Worm (Caenorhabditis elegans) whole organism, L2 larva: Measurements from ENCODE around the gene B0361.9.
A peak's percentile ranks its signal among the peaks of the same experiment; 100 is the strongest.

ENCODE experiments used
- C34F6.9 ChIP-seq: fragments of 150-350 bp; optimal IDR thresholded peaks from 2 replicates; lab custom pipeline; 2014; ENCODE audit warnings: missing biosample characterization, missing genetic modification characterization
- Y55F3AM.14 ChIP-seq: fragments of 200-800 bp; sonication (Bioruptor generic); optimal IDR thresholded peaks from 2 replicates; lab custom pipeline; 2018; ENCODE audit warnings: mild to moderate bottlenecking, missing genetic modification characterization, missing compliant biosample characterization
- ZK546.5 ChIP-seq: sonication (generic microtip); optimal IDR thresholded peaks from 2 replicates; lab custom pipeline; 2017; ENCODE audit warnings: missing biosample characterization, missing genetic modification characterization
- alr-1 ChIP-seq: fragments of 150-350 bp; optimal IDR thresholded peaks from 2 replicates; lab custom pipeline; 2014; ENCODE audit warnings: missing biosample characterization, missing genetic modification characterization
- ama-1 ChIP-seq: fragments of 150-350 bp; optimal IDR thresholded peaks from 2 replicates; lab custom pipeline; 2018; ENCODE audit warnings: inconsistent platforms
- ceh-16 ChIP-seq: fragments of 150-350 bp; optimal IDR thresholded peaks from 2 replicates; lab custom pipeline; 2014; ENCODE audit warnings: missing biosample characterization, missing genetic modification characterization
- ceh-82 ChIP-seq: fragments of 150-350 bp; optimal IDR thresholded peaks from 2 replicates; lab custom pipeline; 2014; ENCODE audit warnings: missing biosample characterization, missing genetic modification characterization
- egl-27 ChIP-seq: sonication (generic microtip); optimal IDR thresholded peaks from 3 replicates; lab custom pipeline; 2017; ENCODE audit warnings: missing biosample characterization, missing genetic modification reagents, missing genetic modification characterization
- elt-1 ChIP-seq: fragments of 150-350 bp; optimal IDR thresholded peaks from 2 replicates; lab custom pipeline; 2014; ENCODE audit warnings: missing biosample characterization, missing genetic modification characterization
- elt-3 ChIP-seq: sonication (generic microtip); optimal IDR thresholded peaks from 2 replicates; lab custom pipeline; 2017; ENCODE audit warnings: missing biosample characterization, missing genetic modification characterization
- gmeb-1 ChIP-seq: fragments of 150-350 bp; optimal IDR thresholded peaks from 2 replicates; lab custom pipeline; 2014; ENCODE audit warnings: missing biosample characterization, missing genetic modification characterization
- lin-11 ChIP-seq: fragments of 150-350 bp; sonication (generic microtip); optimal IDR thresholded peaks from 2 replicates; lab custom pipeline; 2014; ENCODE audit warnings: missing biosample characterization, missing genetic modification characterization, inconsistent platforms, mixed read lengths
- lsy-2 ChIP-seq, 2 experiments: fragments of 150-350 bp in 1 of 2; sonication (generic microtip) in 1 of 2; optimal IDR thresholded peaks; 2 replicates each; lab custom pipeline; 2014 to 2017; ENCODE audit warnings: missing biosample characterization in 2 of 2, missing genetic modification characterization in 2 of 2
- mbf-1 ChIP-seq: sonication (generic microtip); optimal IDR thresholded peaks from 2 replicates; lab custom pipeline; 2017; ENCODE audit warnings: missing biosample characterization, missing genetic modification characterization
- nhr-10 ChIP-seq: sonication (generic microtip); optimal IDR thresholded peaks from 2 replicates; lab custom pipeline; 2017; ENCODE audit warnings: missing biosample characterization, missing genetic modification characterization
- nhr-12 ChIP-seq: fragments of 150-350 bp; optimal IDR thresholded peaks from 2 replicates; lab custom pipeline; 2014; ENCODE audit warnings: missing biosample characterization, missing genetic modification characterization
- nhr-21 ChIP-seq: fragments of 150-350 bp; optimal IDR thresholded peaks from 2 replicates; lab custom pipeline; 2014; ENCODE audit warnings: missing biosample characterization, missing genetic modification characterization
- nhr-23 ChIP-seq: fragments of 150-350 bp; optimal IDR thresholded peaks from 2 replicates; lab custom pipeline; 2014; ENCODE audit warnings: missing biosample characterization, missing genetic modification reagents, missing genetic modification characterization
- nhr-237 ChIP-seq: fragments of 150-350 bp; optimal IDR thresholded peaks from 2 replicates; lab custom pipeline; 2014; ENCODE audit warnings: missing biosample characterization, missing genetic modification characterization
- nhr-25 ChIP-seq: fragments of 150-350 bp; sonication (generic microtip); optimal IDR thresholded peaks from 3 replicates; lab custom pipeline; 2014; ENCODE audit warnings: missing biosample characterization, missing genetic modification characterization
- nhr-77 ChIP-seq: fragments of 150-350 bp; optimal IDR thresholded peaks from 2 replicates; lab custom pipeline; 2014; ENCODE audit warnings: missing biosample characterization, missing genetic modification characterization
- sem-4 ChIP-seq: fragments of 150-350 bp; optimal IDR thresholded peaks from 2 replicates; lab custom pipeline; 2014; ENCODE audit warnings: missing biosample characterization, missing genetic modification reagents, missing genetic modification characterization
- skn-1 ChIP-seq: sonication (generic microtip); optimal IDR thresholded peaks from 2 replicates; lab custom pipeline; 2017; ENCODE audit warnings: missing biosample characterization, missing genetic modification characterization
- sma-3 ChIP-seq: sonication (generic microtip); optimal IDR thresholded peaks from 2 replicates; lab custom pipeline; 2016; ENCODE audit warnings: missing genetic modification reagents, missing genetic modification characterization, missing compliant biosample characterization
- sma-9 ChIP-seq, 2 experiments: fragments of 150-350 bp in 1 of 2; sonication (generic microtip) in 1 of 2; optimal IDR thresholded peaks; 2 replicates each; lab custom pipeline; 2014 to 2016; ENCODE audit warnings: missing genetic modification characterization in 2 of 2, mild to moderate bottlenecking in 1 of 2, missing biosample characterization in 1 of 2, missing compliant biosample characterization in 1 of 2, missing genetic modification reagents in 1 of 2, moderate library complexity in 1 of 2
- ztf-4 ChIP-seq: fragments of 150-350 bp; optimal IDR thresholded peaks from 2 replicates; lab custom pipeline; 2014; ENCODE audit warnings: missing biosample characterization, missing genetic modification characterization

B0361.9 gene

ce11 chrIII:7271083-7271482 lies 28.3 kb downstream of the B0361.9 start:
- TF ChIP-seq skn-1 (tag; lab: Kevin White, UChicago) (no peak), nhr-25 (peak; percentile 13), sma-3 (GFP tag; lab: Kevin White, UChicago) (peak; percentile 12), nhr-10 (tag; lab: Kevin White, UChicago) (no peak)

ce11 chrIII:7263028-7263427 lies 36.4 kb downstream of the B0361.9 start:
- TF ChIP-seq sem-4 (tag; lab: Kevin White, UChicago) (no peak), nhr-12 (no peak)
- TF ChIP-seq, all 48 proteins: peak for 0

- no peak for TF ChIP-seq nhr-77
- TF ChIP-seq nhr-12: no peak
- TF ChIP-seq elt-1: no peak
- no peak for TF ChIP-seq nhr-237 (tag; lab: Kevin White, UChicago)
These were observed 36.8 kb downstream of the B0361.9 start for ce11 chrIII:7262592-7262991.

- TF ChIP-seq ama-1: no peak
- no peak for TF ChIP-seq nhr-23 (tag; lab: Kevin White, UChicago)
- no peak for TF ChIP-seq mbf-1 (tag; lab: Kevin White, UChicago)
- TF ChIP-seq ZK546.5 (tag; lab: Kevin White, UChicago): no peak
- TF ChIP-seq ztf-4 (tag; lab: Kevin White, UChicago): no peak
- no peak for TF ChIP-seq ceh-82 (tag; lab: Kevin White, UChicago)
- no peak for TF ChIP-seq alr-1 (tag; lab: Kevin White, UChicago)
- TF ChIP-seq nhr-237 (tag; lab: Kevin White, UChicago): no peak
- no peak for TF ChIP-seq egl-27 (tag; lab: Kevin White, UChicago)
- TF ChIP-seq elt-3 (tag; lab: Kevin White, UChicago): no peak
- TF ChIP-seq Y55F3AM.14 (GFP tag; lab: Kevin White, UChicago): no peak
- no peak for TF ChIP-seq nhr-21 (tag; lab: Kevin White, UChicago)
- TF ChIP-seq ceh-16: no peak
- TF ChIP-seq lin-11 (tag; lab: Kevin White, UChicago): no peak
- TF ChIP-seq nhr-12: no peak
- TF ChIP-seq C34F6.9 (tag; lab: Kevin White, UChicago): no peak
- TF ChIP-seq gmeb-1 (tag; lab: Kevin White, UChicago): no peak
These were observed 40.5 kb downstream of the B0361.9 start, which contains the start of gene B0361.4 for ce11 chrIII:7258931-7259330. Gene B0361.4, plus strand, starts transcription at chrIII:7258991.

ce11 chrIII:7253669-7254068 lies 45.8 kb downstream of the B0361.9 start:
- TF ChIP-seq Y55F3AM.14 (GFP tag; lab: Kevin White, UChicago) (no peak), lsy-2 (tag; optimal IDR thresholded peaks at IDR 0.05; lab: Kevin White, UChicago) (peak in 1 of 2 experiments; percentile 21), sma-9 (GFP tag; optimal IDR thresholded peaks at IDR 0.05; lab: Kevin White, UChicago) (peak; percentile 41), sma-9 (tag; optimal IDR thresholded peaks at IDR 0.05; lab: Kevin White, UChicago) (no peak)
